Worm (Caenorhabditis elegans) whole organism, young adult: ENCODE measurements around the gene F01F1.11.

Experiments
- K11D2.4 ChIP-seq: fragments of 200-800 bp; sonication (Bioruptor generic); IDR thresholded peaks from 2 replicates; pipeline ENCODE4 v1.3.6; 2022; ENCODE audit warnings: missing genetic modification reagents, missing genetic modification characterization, missing compliant biosample characterization
- egl-44 ChIP-seq: fragments of 200-800 bp; sonication (Bioruptor generic); IDR thresholded peaks from 2 replicates; pipeline ENCODE4 v1.3.6; 2022; ENCODE audit warnings: missing genetic modification reagents, missing genetic modification characterization, missing compliant biosample characterization
- egrh-3 ChIP-seq: fragments of 200-800 bp; sonication (Bioruptor generic); IDR thresholded peaks from 2 replicates; pipeline ENCODE4 v1.3.6; 2022; ENCODE audit warnings: missing genetic modification reagents, missing genetic modification characterization, missing compliant biosample characterization
- ets-4 ChIP-seq: fragments of 200-800 bp; sonication (Bioruptor generic); optimal IDR thresholded peaks from 2 replicates; lab custom pipeline; 2018; ENCODE audit warnings: mild to moderate bottlenecking, missing genetic modification characterization, missing compliant biosample characterization
- pbrm-1 ChIP-seq: fragments of 200-800 bp; sonication (Bioruptor generic); IDR thresholded peaks from 2 replicates; pipeline ENCODE4 v1.3.6; 2022; ENCODE audit warnings: missing genetic modification reagents, missing genetic modification characterization, missing compliant biosample characterization
- snpc-4 ChIP-seq, 5 experiments: fragments of 150-350 bp in 1 of 5; sonication (generic microtip) in 4 of 5; optimal IDR thresholded peaks; 2 replicates each; lab custom pipeline; 2014 to 2018; ENCODE audit warnings: missing genetic modification characterization in 5 of 5, missing biosample characterization in 3 of 5, antibody characterized with exemption in 2 of 5, mild to moderate bottlenecking in 2 of 5, missing compliant biosample characterization in 2 of 5, missing genotype in 2 of 5, moderate library complexity in 2 of 5, missing genetic modification reagents in 1 of 5

DNA sequence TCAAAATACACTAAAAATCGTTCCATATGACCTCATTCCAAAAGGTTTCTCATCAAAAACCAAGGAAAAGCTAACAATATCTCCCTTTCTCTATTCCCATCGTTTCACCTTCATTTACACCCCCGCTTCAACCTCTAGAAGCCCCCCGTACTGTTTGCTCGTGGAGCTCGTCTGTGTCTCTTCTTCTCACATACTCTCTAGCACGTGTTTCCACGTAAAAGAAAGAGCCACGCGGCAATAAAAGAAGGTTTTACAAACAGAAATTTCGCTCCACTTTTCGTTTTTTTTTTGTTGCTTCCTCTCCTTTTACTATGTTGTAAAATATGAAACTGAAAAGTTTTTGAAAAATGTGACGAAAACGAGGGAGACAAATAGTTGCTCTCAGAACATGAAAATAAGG is 21.2 kb upstream of the F01F1.11 start:
- TF ChIP-seq pbrm-1 (GFP tag; lab: Robert Waterston, UW) (no peak), snpc-4 (GFP tag; optimal IDR thresholded peaks at IDR 0.05; lab: Kevin White, UChicago) (no peak), snpc-4 (tag; optimal IDR thresholded peaks at IDR 0.05; lab: Kevin White, UChicago) (no peak), egrh-3 (GFP tag; lab: Robert Waterston, UW) (no peak), K11D2.4 (no peak), egl-44 (GFP tag; lab: Robert Waterston, UW) (no peak), ets-4 (GFP tag; lab: Kevin White, UChicago) (no peak)
